Worm (Caenorhabditis elegans) whole organism, dauer: ENCODE measurements around the gene R02E12.5.

Source experiments
- unc-62 ChIP-seq: sonication (generic microtip); optimal IDR thresholded peaks from 2 replicates; lab custom pipeline; 2017; ENCODE audit warnings: missing biosample characterization, missing genetic modification reagents, missing genetic modification characterization

The R02E12.5 gene

DNA sequence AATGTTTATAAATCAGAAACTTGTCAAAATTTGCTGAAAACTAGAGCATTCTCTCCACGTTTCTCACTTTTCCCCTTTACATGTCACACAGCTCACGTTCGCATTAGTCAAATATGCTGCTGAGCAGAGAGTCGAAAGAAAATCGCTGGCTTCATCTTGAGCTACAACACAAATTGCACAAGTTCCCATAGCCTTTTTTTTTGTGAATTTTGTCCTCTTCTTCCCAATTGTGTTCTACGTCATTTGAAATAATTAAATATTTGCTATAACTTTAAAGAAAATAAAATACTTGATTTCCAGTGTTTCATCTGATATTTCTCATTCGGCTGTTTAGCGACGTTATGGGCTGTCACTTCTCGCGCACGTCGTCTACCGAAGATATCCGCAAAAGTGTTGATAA is at the start of gene R02E12.5:
R02E12.5 (plus strand) TSS at position 301 of the 400 bp plus-strand sequence.
- TF ChIP-seq unc-62 (GFP tag; lab: Kevin White, UChicago), result no peak

ce11 chrX:3949026-3949425 is 48.1 kb upstream of the R02E12.5 start:
- no peak for TF ChIP-seq unc-62 (GFP tag; lab: Kevin White, UChicago)

- no peak for TF ChIP-seq unc-62 (GFP tag; lab: Kevin White, UChicago)
Measured at ce11 chrX:3949763-3950162, 47.4 kb upstream of the R02E12.5 start.

DNA sequence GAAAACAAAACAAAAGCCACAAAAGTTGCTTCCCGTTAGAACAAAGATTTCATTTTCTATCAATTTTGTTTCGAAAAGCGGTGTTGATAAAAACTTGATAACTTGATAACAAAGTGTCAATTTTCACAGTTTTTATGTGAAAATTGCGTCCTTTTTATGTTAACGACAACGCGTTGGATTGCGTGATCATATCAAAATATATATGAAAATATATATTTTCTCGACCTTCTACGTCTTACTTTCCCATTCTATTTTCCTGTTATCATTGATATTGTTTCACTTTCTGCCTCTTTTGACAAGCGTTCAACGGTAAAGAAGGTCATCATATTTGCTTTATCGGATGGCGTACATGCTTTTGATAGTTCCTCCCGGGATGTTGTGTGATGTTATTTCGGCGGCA is 44.4 kb upstream of the R02E12.5 start:
- no peak for TF ChIP-seq unc-62 (GFP tag; lab: Kevin White, UChicago)

DNA sequence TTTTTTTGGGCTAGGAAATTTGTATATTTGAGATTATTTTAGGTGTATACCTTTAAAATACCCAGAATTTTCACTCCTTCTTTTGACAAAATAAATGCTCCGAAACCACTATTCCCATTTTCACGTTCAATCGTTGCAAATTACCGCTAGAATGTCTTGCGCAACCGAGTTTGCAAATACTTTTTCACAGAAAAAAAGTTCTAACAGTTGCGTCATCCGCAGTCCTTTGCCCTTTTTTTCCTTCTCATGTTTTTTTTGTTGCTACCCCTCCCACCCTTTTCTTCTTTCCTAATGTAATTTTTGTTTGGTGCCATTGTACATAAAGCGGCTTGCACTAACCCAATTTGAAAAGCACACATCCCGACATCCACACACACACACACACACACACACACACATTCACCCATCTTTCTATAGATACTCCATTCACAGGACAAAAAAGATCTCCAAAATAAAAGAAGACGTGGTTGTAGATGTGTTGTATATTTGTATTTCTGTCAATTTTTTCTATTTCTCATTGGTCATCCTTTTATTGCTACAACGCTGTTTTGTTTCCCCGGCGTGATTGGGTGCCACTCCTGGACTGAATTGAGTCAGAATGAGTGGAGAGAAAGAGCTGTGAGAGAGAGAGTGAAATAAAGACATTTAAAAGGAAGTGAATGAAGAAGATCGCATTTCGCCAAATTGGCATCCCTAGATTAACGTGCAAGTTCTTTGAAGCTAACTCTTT is 39.5 kb upstream of the R02E12.5 start:
- no peak for TF ChIP-seq unc-62 (GFP tag; lab: Kevin White, UChicago)

- TF ChIP-seq unc-62 (GFP tag; lab: Kevin White, UChicago), result no peak
Measured at ce11 chrX:3958252-3958651, 38.9 kb upstream of the R02E12.5 start, which contains the start of gene lin-18. Gene lin-18, plus strand, starts transcription at chrX:3958552.

ce11 chrX:3959221-3959620 is 37.9 kb upstream of the R02E12.5 start:
- no peak for TF ChIP-seq unc-62 (GFP tag; lab: Kevin White, UChicago)

ce11 chrX:3960345-3960744 is 36.8 kb upstream of the R02E12.5 start:
- TF ChIP-seq unc-62 (GFP tag; lab: Kevin White, UChicago), result no peak

DNA sequence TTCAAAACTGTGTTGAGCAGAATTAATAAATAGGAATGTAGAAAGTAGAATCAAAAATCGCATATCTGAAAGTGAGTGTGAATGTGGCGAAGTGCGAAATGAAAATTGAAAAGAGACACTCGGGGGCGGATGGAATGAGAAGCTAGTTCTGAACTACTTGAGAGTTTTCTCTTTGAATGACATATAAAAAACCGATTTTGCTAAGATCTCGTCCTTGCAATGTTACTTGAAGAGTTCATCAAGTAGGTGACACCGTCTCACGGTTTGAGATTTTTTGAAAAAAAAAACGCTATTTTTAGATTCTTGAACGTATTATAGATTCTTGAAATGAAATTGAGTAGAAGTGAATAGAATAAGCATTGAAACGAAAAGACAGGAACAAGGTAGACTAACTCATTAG is 30.8 kb upstream of the R02E12.5 start, which contains the start of gene C16B8.2:
C16B8.2 (minus strand) TSS at position 101 of the 400 bp plus-strand sequence.
- TF ChIP-seq unc-62 (GFP tag; lab: Kevin White, UChicago), result no peak

- TF ChIP-seq unc-62 (GFP tag; lab: Kevin White, UChicago), result no peak
Measured at ce11 chrX:3968209-3968960, 28.8 kb upstream of the R02E12.5 start, which contains the start of gene C16B8.3. Gene C16B8.3, minus strand, starts transcription at chrX:3968634.

- no peak for TF ChIP-seq unc-62 (GFP tag; lab: Kevin White, UChicago)
Measured at ce11 chrX:3969353-3969752, 27.8 kb upstream of the R02E12.5 start.

DNA sequence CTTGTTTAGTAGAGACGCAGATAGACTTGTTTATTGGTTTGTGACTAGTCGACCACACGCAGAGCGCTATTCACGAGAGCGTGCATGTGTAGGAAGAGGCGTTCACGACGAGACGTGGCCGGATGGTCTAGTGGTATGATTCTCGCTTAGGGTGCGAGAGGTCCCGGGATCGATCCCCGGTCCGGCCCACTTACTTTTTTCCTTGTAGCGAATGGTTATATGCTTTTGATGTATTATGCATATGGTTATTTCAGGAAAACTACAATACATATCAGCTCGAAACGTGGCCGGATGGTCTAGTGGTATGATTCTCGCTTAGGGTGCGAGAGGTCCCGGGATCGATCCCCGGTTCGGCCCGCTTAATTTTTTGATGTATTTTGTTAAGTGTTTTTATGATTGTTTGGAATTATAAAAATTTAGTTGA is 27.1 kb upstream of the R02E12.5 start:
- no peak for TF ChIP-seq unc-62 (GFP tag; lab: Kevin White, UChicago)

ce11 chrX:3970786-3971185 is 26.4 kb upstream of the R02E12.5 start:
- TF ChIP-seq unc-62 (GFP tag; lab: Kevin White, UChicago), result no peak

- no peak for TF ChIP-seq unc-62 (GFP tag; lab: Kevin White, UChicago)
Measured at ce11 chrX:3973534-3973933, 23.6 kb upstream of the R02E12.5 start, which contains the start of gene C16B8.4. Gene C16B8.4, minus strand, starts transcription at chrX:3973634.

ce11 chrX:3974160-3974559 is 23.0 kb upstream of the R02E12.5 start:
- no peak for TF ChIP-seq unc-62 (GFP tag; lab: Kevin White, UChicago)

DNA sequence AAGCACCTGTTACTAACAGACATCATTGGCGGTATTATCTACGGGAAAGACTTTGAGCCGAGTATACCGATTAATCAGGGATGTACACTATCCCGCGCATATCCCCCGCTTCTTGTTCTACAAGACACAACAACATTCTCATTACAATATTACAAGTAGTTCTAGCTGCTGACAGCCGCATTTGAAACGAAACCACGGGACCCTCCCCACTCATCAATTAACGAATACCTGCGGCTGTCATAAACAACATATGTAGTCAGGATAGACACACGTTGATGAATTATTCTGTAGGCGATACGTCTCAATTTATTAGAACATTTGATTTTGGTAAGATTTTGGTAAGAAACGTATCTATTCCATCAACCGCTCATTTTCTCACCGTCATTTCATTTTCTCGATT is 20.4 kb upstream of the R02E12.5 start:
- TF ChIP-seq unc-62 (GFP tag; lab: Kevin White, UChicago), result no peak
